Fruit fly (Drosophila melanogaster): ENCODE data around the gene Hsp27.

dm6 chr3L:9339021-9339420, 44.8 kb upstream of the Hsp27 start:
- peak; percentile 77 for TF ChIP-seq kay (GFP tag; ENCODE audit: borderline replicate concordance)
- TF ChIP-seq toe (GFP tag; optimal IDR thresholded peaks at IDR 0.05): no peak
- no peak for TF ChIP-seq Hr96 (GFP tag; optimal IDR thresholded peaks at IDR 0.05)
